Fruit fly (Drosophila melanogaster) whole organism, pupa: ENCODE results near the gene Pkcdelta.
A peak's percentile ranks its signal among the peaks of the same experiment; 100 is the strongest.

Experiments
- CG10348 ChIP-seq: fragments of 200-800 bp; sonication (Bioruptor generic); IDR thresholded peaks from 2 replicates; pipeline ENCODE4 v1.3.6; 2022; ENCODE audit warnings: missing biosample characterization, missing genetic modification characterization
- CG12605 ChIP-seq: fragments of 200-800 bp; sonication (Bioruptor generic); IDR thresholded peaks from 2 replicates; pipeline ENCODE4 v1.3.6; 2022; ENCODE audit warnings: missing biosample characterization, missing genetic modification characterization
- CG13204 ChIP-seq: fragments of 200-800 bp; sonication (Bioruptor generic); optimal IDR thresholded peaks from 2 replicates; lab custom pipeline; 2018; ENCODE audit warnings: missing biosample characterization, mild to moderate bottlenecking, missing genetic modification characterization, moderate library complexity
- CG14655 ChIP-seq: fragments of 200-800 bp; sonication (Bioruptor generic); optimal IDR thresholded peaks from 3 replicates; lab custom pipeline; 2017; ENCODE audit warnings: mild to moderate bottlenecking, missing biosample characterization, missing genetic modification reagents, missing genetic modification characterization
- CG15710 ChIP-seq: fragments of 200-800 bp; sonication (Bioruptor generic); optimal IDR thresholded peaks from 2 replicates; lab custom pipeline; 2018; ENCODE audit warnings: missing biosample characterization, mild to moderate bottlenecking, missing genetic modification characterization, moderate library complexity
- CG32121 ChIP-seq: fragments of 200-800 bp; sonication (Bioruptor generic); IDR thresholded peaks from 2 replicates; pipeline ENCODE4 v1.3.6; 2022; ENCODE audit warnings: missing biosample characterization, missing genetic modification characterization
- CG34367 ChIP-seq: fragments of 200-800 bp; sonication (Bioruptor generic); optimal IDR thresholded peaks from 2 replicates; lab custom pipeline; 2018; ENCODE audit warnings: missing biosample characterization, mild to moderate bottlenecking, missing genetic modification characterization
- CG4496 ChIP-seq: fragments of 200-800 bp; sonication (Bioruptor generic); IDR thresholded peaks from 3 replicates; pipeline ENCODE4 v1.3.6; 2022; ENCODE audit warnings: missing biosample characterization, missing genetic modification characterization
- CG8159 ChIP-seq: fragments of 200-800 bp; sonication (Bioruptor generic); optimal IDR thresholded peaks from 3 replicates; lab custom pipeline; 2018; ENCODE audit warnings: missing biosample characterization, mild to moderate bottlenecking, missing genetic modification characterization, moderate library complexity
- CG8301 ChIP-seq: fragments of 200-800 bp; sonication (Bioruptor generic); optimal IDR thresholded peaks from 2 replicates; lab custom pipeline; 2018; ENCODE audit warnings: missing biosample characterization, mild to moderate bottlenecking, missing genetic modification characterization
- CG9948 ChIP-seq: fragments of 200-800 bp; sonication (Bioruptor generic); optimal IDR thresholded peaks from 2 replicates; lab custom pipeline; 2018; ENCODE audit warnings: missing biosample characterization, mild to moderate bottlenecking, missing genetic modification characterization, moderate library complexity
- D1 ChIP-seq: fragments of 200-800 bp; sonication (Bioruptor generic); optimal IDR thresholded peaks from 2 replicates; lab custom pipeline; 2018; ENCODE audit warnings: missing biosample characterization, mild to moderate bottlenecking, missing genetic modification characterization, moderate library complexity
- EcR ChIP-seq: fragments of 200-800 bp; sonication (Bioruptor generic); optimal IDR thresholded peaks from 3 replicates; lab custom pipeline; 2019; ENCODE audit warnings: missing biosample characterization, missing genetic modification characterization, mild to moderate bottlenecking, moderate library complexity, missing genetic modification reagents
- Ets98B ChIP-seq: fragments of 200-800 bp; sonication (Bioruptor generic); IDR thresholded peaks from 2 replicates; pipeline ENCODE4 v1.3.6; 2022; ENCODE audit warnings: missing biosample characterization, missing genetic modification characterization
- Pif1B ChIP-seq: fragments of 200-800 bp; sonication (Bioruptor generic); optimal IDR thresholded peaks from 3 replicates; lab custom pipeline; 2016; ENCODE audit warnings: missing biosample characterization, missing genetic modification characterization
- Snoo ChIP-seq: fragments of 200-800 bp; sonication (Bioruptor generic); optimal IDR thresholded peaks from 3 replicates; lab custom pipeline; 2017; ENCODE audit warnings: missing biosample characterization, mild to moderate bottlenecking, missing genetic modification characterization, inconsistent platforms
- fd96Ca ChIP-seq: fragments of 200-800 bp; sonication (Bioruptor generic); IDR thresholded peaks from 3 replicates; pipeline ENCODE4 v1.3.6; 2022; ENCODE audit warnings: missing biosample characterization, missing genetic modification characterization
- gl ChIP-seq: fragments of 200-800 bp; sonication (Bioruptor generic); optimal IDR thresholded peaks from 2 replicates; lab custom pipeline; 2018; ENCODE audit warnings: missing biosample characterization, mild to moderate bottlenecking, missing genetic modification characterization
- rn ChIP-seq: fragments of 200-800 bp; sonication (Bioruptor generic); IDR thresholded peaks from 2 replicates; pipeline ENCODE4 v1.3.6; 2022; ENCODE audit warnings: missing biosample characterization, missing genetic modification characterization

Gene Pkcdelta

dm6 chrX:12473953-12474468, 42.0 kb downstream of the Pkcdelta start:
- TF ChIP-seq gl (tag; lab: Kevin White, UChicago) (no peak), Ets98B (GFP tag; lab: Robert Waterston, UW) (no peak), fd96Ca (GFP tag; lab: Robert Waterston, UW) (no peak), CG32121 (GFP tag; lab: Robert Waterston, UW) (peak; percentile 33; the same call in 1 of the 2 replicates), CG34367 (tag; lab: Kevin White, UChicago) (no peak), Pif1B (no peak), CG4496 (peak; percentile 41; the same call in 1 of the 3 replicates), D1 (tag; lab: Kevin White, UChicago) (no peak), CG14655 (GFP tag; lab: Kevin White, UChicago) (peak; percentile 61), CG8301 (tag; lab: Kevin White, UChicago) (peak; percentile 32), CG9948 (tag; lab: Kevin White, UChicago) (peak; percentile 2), EcR (no peak), CG12605 (0 out of 2 replicates have a peak, but pooled peaks have one; percentile 19), Snoo (tag; lab: Kevin White, UChicago) (no peak), CG8159 (tag; lab: Kevin White, UChicago) (peak; percentile 0)

dm6 chrX:12480282-12480681, 48.3 kb downstream of the Pkcdelta start:
- TF ChIP-seq rn (GFP tag; lab: Robert Waterston, UW) (no peak), EcR (no peak), Pif1B (no peak), fd96Ca (GFP tag; lab: Robert Waterston, UW) (no peak), Ets98B (GFP tag; lab: Robert Waterston, UW) (no peak), Snoo (tag; lab: Kevin White, UChicago) (no peak)
- TF ChIP-seq, all 21 proteins: peak for 0

- TF ChIP-seq CG15710 (tag; lab: Kevin White, UChicago): no peak
These were observed 54.4 kb downstream of the Pkcdelta start, which contains the start of gene Cpr11A for dm6 chrX:12486294-12487020. TSS of gene Cpr11A (plus strand) at chrX:12486970.

dm6 chrX:12487485-12487884, 55.5 kb downstream of the Pkcdelta start:
- TF ChIP-seq CG34367 (tag; lab: Kevin White, UChicago) (no peak), Ets98B (GFP tag; lab: Robert Waterston, UW) (no peak), CG8301 (tag; lab: Kevin White, UChicago) (no peak), D1 (tag; lab: Kevin White, UChicago) (no peak)

- no peak for TF ChIP-seq CG13204 (GFP tag; lab: Kevin White, UChicago)
- TF ChIP-seq CG32121 (GFP tag; lab: Robert Waterston, UW): no peak
- TF ChIP-seq CG8159 (tag; lab: Kevin White, UChicago): no peak
- TF ChIP-seq CG15710 (tag; lab: Kevin White, UChicago): no peak
- TF ChIP-seq CG4496: no peak
- no peak for TF ChIP-seq fd96Ca (GFP tag; lab: Robert Waterston, UW)
These were observed 58.0 kb downstream of the Pkcdelta start, which contains the start of gene Lsp1alpha for dm6 chrX:12489991-12490390. TSS of gene Lsp1alpha (plus strand) at chrX:12490291.

- TF ChIP-seq CG8159 (tag; lab: Kevin White, UChicago) (no peak), CG34367 (tag; lab: Kevin White, UChicago) (no peak), CG9948 (tag; lab: Kevin White, UChicago) (no peak), CG8301 (tag; lab: Kevin White, UChicago) (no peak), CG14655 (GFP tag; lab: Kevin White, UChicago) (no peak), gl (tag; lab: Kevin White, UChicago) (no peak), CG13204 (GFP tag; lab: Kevin White, UChicago) (no peak), rn (GFP tag; lab: Robert Waterston, UW) (no peak)
These were observed 64.5 kb downstream of the Pkcdelta start, which contains the start of gene Mks1 for dm6 chrX:12496497-12496896. TSS of gene Mks1 (minus strand) at chrX:12496597.

- no peak for TF ChIP-seq fd96Ca (GFP tag; lab: Robert Waterston, UW)
- TF ChIP-seq CG4496: 0 out of 3 replicates have a peak, but pooled peaks have one; percentile 23
- no peak for TF ChIP-seq gl (tag; lab: Kevin White, UChicago)
- TF ChIP-seq CG9948 (tag; lab: Kevin White, UChicago): no peak
- peak; percentile 8 for TF ChIP-seq CG8159 (tag; lab: Kevin White, UChicago)
- no peak for TF ChIP-seq CG32121 (GFP tag; lab: Robert Waterston, UW)
- TF ChIP-seq CG10348 (GFP tag; lab: Robert Waterston, UW): no peak
These were observed 64.9 kb downstream of the Pkcdelta start, which contains the start of gene mdu for dm6 chrX:12496930-12497329. TSS of gene mdu (plus strand) at chrX:12497188.
